Worm (Caenorhabditis elegans) whole organism, young adult: ENCODE results near the gene R03D7.2.

Experiments
- nhr-120 ChIP-seq: fragments of 200-800 bp; sonication (Bioruptor generic); IDR thresholded peaks from 2 replicates; pipeline ENCODE4 v1.3.6; 2022; ENCODE audit warnings: missing genetic modification characterization, missing compliant biosample characterization
- rpc-1 ChIP-seq, 2 experiments: fragments of 150-350 bp in 1 of 2; sonication (generic microtip) in 1 of 2; optimal IDR thresholded peaks; 2 replicates each; lab custom pipeline; 2014 to 2018; ENCODE audit warnings: missing biosample characterization in 1 of 2, missing genetic modification characterization in 1 of 2, missing genetic modification reagents in 1 of 2, missing genotype in 1 of 2

DNA sequence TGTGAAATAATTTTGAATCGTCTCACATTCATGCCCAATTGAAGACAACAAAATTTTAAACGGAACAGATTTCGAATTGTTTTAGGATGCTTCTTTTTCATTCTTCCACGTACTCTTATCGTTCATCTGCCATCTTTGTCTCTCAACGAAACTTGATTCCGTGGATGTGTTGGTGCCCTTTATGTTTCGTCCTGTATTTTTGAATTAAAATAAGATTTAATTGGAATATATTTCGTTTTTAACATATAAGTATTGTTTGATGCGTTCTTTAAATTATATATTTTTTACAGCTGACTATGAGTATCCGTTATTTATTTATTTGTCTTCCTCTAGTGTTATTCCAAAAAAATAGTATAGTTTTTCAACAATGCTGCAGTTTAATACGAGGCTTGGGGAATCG, 32.9 kb downstream of the R03D7.2 start, which contains the start of gene gly-1:
- no peak for TF ChIP-seq rpc-1 (optimal IDR thresholded peaks at IDR 0.05; lab: Kevin White, UChicago)
- no peak for TF ChIP-seq rpc-1 (tag; optimal IDR thresholded peaks at IDR 0.05; lab: Kevin White, UChicago)
- TF ChIP-seq nhr-120 (GFP tag; lab: Robert Waterston, UW) = no peak
